Fruit fly (Drosophila melanogaster) whole organism: Measurements from ENCODE around the gene Mct1.

ENCODE experiments used
- CG8478 ChIP-seq: fragments of >200 bp; optimal IDR thresholded peaks from 2 replicates; lab custom pipeline; 2018; ENCODE audit warnings: inconsistent platforms
- Dll ChIP-seq: fragments of >200 bp; optimal IDR thresholded peaks from 2 replicates; lab custom pipeline; 2017
- EcR ChIP-seq, 2 experiments: fragments of >200 bp; optimal IDR thresholded peaks; 2 replicates each; lab custom pipeline; 2017; ENCODE audit warnings: missing biosample characterization in 2 of 2, missing genetic modification characterization in 2 of 2, missing genetic modification reagents in 2 of 2
- psq ChIP-seq: fragments of >200 bp; optimal IDR thresholded peaks from 2 replicates; lab custom pipeline; 2017
- usp ChIP-seq: fragments of >200 bp; optimal IDR thresholded peaks from 2 replicates; lab custom pipeline; 2017; ENCODE audit warnings: missing biosample characterization, missing genetic modification characterization, mixed read lengths

DNA sequence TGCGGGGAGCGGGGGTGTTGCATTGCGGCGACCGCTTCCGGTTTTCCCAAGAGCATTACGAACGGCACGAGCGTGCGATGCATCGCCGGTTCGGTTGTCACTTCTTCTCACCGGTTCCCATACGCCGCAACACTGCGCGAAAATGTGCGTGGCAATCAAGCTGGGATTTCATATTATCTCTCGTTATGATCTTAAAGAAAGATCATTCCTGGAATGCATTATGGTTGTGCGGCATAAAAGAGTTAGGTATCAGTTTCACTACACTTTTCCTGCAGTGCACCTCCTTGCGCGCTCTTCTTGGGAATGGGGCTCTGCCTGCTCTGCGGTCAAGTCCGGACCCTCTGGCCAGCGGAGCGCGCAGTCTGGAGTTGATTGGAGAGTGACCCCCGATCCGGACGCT lies 22.9 kb upstream of the Mct1 start:
- no peak for TF ChIP-seq usp (GFP tag; lab: Kevin White, UChicago)
- TF ChIP-seq EcR (GFP tag; optimal IDR thresholded peaks at IDR 0.05; lab: Kevin White, UChicago) = no peak
- TF ChIP-seq CG8478 (lab: Kevin White, UChicago) = no peak
- TF ChIP-seq psq (lab: Kevin White, UChicago) = no peak
- TF ChIP-seq Dll (lab: Kevin White, UChicago) = no peak
